Fruit fly (Drosophila melanogaster): ENCODE measurements around the gene Ccp84Ag.

The Ccp84Ag gene

DNA sequence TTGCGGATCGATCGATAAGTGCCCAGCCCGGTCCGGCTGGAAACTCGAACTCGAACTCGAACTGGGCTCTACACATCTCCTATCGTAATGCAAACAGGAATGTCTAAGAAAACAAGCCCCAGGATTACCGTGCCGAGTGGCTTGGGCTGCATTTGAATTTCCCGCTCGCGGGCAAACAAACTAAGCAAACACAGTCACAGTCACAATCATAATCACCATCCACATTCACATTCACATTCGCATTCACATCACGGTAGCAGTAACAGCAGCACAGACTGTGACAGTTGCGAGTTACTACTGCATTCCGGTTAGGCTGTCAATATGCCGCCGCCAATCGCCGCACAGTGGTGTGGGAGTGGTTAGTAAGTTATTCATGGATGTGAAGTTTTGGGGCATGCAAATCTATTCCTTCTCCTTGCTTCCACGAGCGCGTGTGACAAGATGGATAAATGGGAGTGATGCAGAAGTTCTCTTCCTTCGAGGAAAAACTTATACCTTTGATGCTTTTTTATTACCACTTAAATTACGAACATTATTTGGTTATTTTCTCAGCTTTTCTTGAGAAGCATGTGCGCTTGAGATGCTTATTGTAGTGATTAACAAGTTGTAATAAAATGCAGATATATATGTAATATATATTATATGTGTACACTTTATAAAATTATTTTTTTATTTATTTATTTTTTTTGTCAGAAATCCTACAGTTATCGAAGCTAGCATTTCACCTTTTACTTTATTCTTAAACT lies 22.0 kb upstream of the Ccp84Ag start (continued):
- TF ChIP-seq z (GFP tag; IDR thresholded peaks at IDR 0.05) (0 out of 3 replicates have a peak, but pooled peaks have one; percentile 24), cas (GFP tag; IDR thresholded peaks at IDR 0.05) (no peak), Rx (GFP tag; IDR thresholded peaks at IDR 0.05) (0 out of 2 replicates have a peak, but pooled peaks have one; percentile 4), CG7556 (GFP tag; optimal IDR thresholded peaks at IDR 0.05) (peak; percentile 65), chif (GFP tag; optimal IDR thresholded peaks at IDR 0.05) (peak in 1 of 2 experiments; percentile 17), zfh1 (GFP tag; IDR thresholded peaks at IDR 0.05) (peak; percentile 58; the same call in 2 of the 3 replicates), sens (GFP tag) (peak; percentile 74), CG18262 (tag; optimal IDR thresholded peaks at IDR 0.05) (peak; percentile 61), gem (tag; optimal IDR thresholded peaks at IDR 0.05) (peak; percentile 29)

DNA sequence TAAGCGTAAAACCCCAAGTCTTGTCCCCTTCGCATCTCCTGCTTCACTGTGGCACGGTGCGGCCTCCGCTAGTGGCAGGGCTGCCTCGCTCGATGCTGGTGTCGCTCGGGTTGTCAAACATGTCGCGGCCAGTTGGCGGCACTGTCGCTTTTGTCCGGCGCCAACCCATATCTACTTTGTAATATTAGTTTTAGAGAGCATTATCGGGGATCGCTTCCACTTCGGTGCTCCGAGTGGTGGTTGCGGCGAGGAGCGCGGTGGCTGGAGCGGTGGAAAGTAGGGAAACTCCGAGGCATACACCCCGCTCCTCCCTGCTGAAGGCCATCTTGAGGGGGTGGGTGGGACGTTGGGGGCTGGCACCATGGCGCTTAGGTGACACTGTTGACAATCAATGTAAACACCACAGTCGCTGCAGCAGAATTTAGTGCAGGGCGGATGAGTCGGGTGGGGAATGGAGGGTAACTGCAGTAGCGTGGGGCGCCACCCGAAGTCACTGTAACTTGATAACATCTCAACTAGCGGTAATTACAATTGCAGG lies 21.3 kb upstream of the Ccp84Ag start:
- peak; percentile 44 for TF ChIP-seq CG6813 (GFP tag; optimal IDR thresholded peaks at IDR 0.05)
- TF ChIP-seq HHEX (GFP tag; optimal IDR thresholded peaks at IDR 0.05), result no peak
- TF ChIP-seq fu2 (GFP tag; optimal IDR thresholded peaks at IDR 0.05), result no peak
- TF ChIP-seq Asciz (GFP tag; optimal IDR thresholded peaks at IDR 0.05), result peak; percentile 22
- TF ChIP-seq bcd (GFP tag; optimal IDR thresholded peaks at IDR 0.05), result peak; percentile 42
- peak; percentile 52 for TF ChIP-seq CG15601 (tag; optimal IDR thresholded peaks at IDR 0.05)
- TF ChIP-seq crol (GFP tag; IDR thresholded peaks at IDR 0.05), result peak; percentile 96
- no peak for TF ChIP-seq aop (GFP tag; IDR thresholded peaks at IDR 0.05)
- peak; percentile 42 for TF ChIP-seq Ets65A (GFP tag)
- TF ChIP-seq CG15479 (GFP tag; optimal IDR thresholded peaks at IDR 0.05), result peak; percentile 21
- 0 out of 3 replicates have a peak, but pooled peaks have one; percentile 51 for TF ChIP-seq CG6175 (GFP tag; IDR thresholded peaks at IDR 0.05)
- peak; percentile 79 for TF ChIP-seq CG33557 (GFP tag; optimal IDR thresholded peaks at IDR 0.05)
- TF ChIP-seq ttk (GFP tag; IDR thresholded peaks at IDR 0.05), result 0 out of 2 replicates have a peak, but pooled peaks have one; percentile 4
- TF ChIP-seq CG1233 (GFP tag; optimal IDR thresholded peaks at IDR 0.05), result peak; percentile 31
- TF ChIP-seq cas (GFP tag; IDR thresholded peaks at IDR 0.05), result 0 out of 2 replicates have a peak, but pooled peaks have one; percentile 6
- TF ChIP-seq MTF-1 (GFP tag; optimal IDR thresholded peaks at IDR 0.05; ENCODE audit: borderline replicate concordance), result peak; percentile 77
- no peak for TF ChIP-seq hkb (optimal IDR thresholded peaks at IDR 0.05)
- TF ChIP-seq hkb (GFP tag; IDR thresholded peaks at IDR 0.05), result 0 out of 2 replicates have a peak, but pooled peaks have one; percentile 41
- peak; percentile 62 for TF ChIP-seq CG2202 (tag; optimal IDR thresholded peaks at IDR 0.05)
- peak; percentile 55 for TF ChIP-seq Nf-YA (GFP tag; IDR thresholded peaks at IDR 0.05)
- peak; percentile 39 for TF ChIP-seq CG4707 (GFP tag; optimal IDR thresholded peaks at IDR 0.05)
- peak; percentile 15 for TF ChIP-seq CG15011 (GFP tag; optimal IDR thresholded peaks at IDR 0.05)
- peak; percentile 31 for TF ChIP-seq CG14710 (tag; optimal IDR thresholded peaks at IDR 0.05)
- no peak for TF ChIP-seq CG10267 (tag; optimal IDR thresholded peaks at IDR 0.05)
- peak; percentile 80 for TF ChIP-seq CG3407 (GFP tag; optimal IDR thresholded peaks at IDR 0.05)
- TF ChIP-seq da (GFP tag; optimal IDR thresholded peaks at IDR 0.05), result no peak
- TF ChIP-seq Eip74EF (GFP tag; optimal IDR thresholded peaks at IDR 0.05), result no peak
- TF ChIP-seq sens-2 (GFP tag; IDR thresholded peaks at IDR 0.05), result 0 out of 2 replicates have a peak, but pooled peaks have one; percentile 15
- TF ChIP-seq D (optimal IDR thresholded peaks at IDR 0.05), result no peak
- TF ChIP-seq D (GFP tag; optimal IDR thresholded peaks at IDR 0.05), result peak; percentile 21
- TF ChIP-seq gcm (GFP tag; optimal IDR thresholded peaks at IDR 0.05), result no peak
- TF ChIP-seq Blimp-1 (GFP tag; optimal IDR thresholded peaks at IDR 0.05), result peak; percentile 37
- no peak; the same call in 2 of the 3 replicates for TF ChIP-seq gce (GFP tag; IDR thresholded peaks at IDR 0.05)
- TF ChIP-seq fd102C (GFP tag; optimal IDR thresholded peaks at IDR 0.05), result peak; percentile 17
- no peak for TF ChIP-seq shn (GFP tag; optimal IDR thresholded peaks at IDR 0.05)
- peak; percentile 27 for TF ChIP-seq CG18619 (GFP tag; optimal IDR thresholded peaks at IDR 0.05)
- TF ChIP-seq gsb-n (tag; optimal IDR thresholded peaks at IDR 0.05), result peak; percentile 43
- no peak for TF ChIP-seq B-H1 (GFP tag; IDR thresholded peaks at IDR 0.05)

All from whole organism, embryonic.